Fruit fly (Drosophila melanogaster) whole organism, embryonic: ENCODE data around the gene CG4593.

Source experiments
- Adf1 ChIP-seq: fragments of 200-800 bp; sonication (Bioruptor generic); IDR thresholded peaks from 2 replicates; pipeline ENCODE4 v1.3.6; 2022; ENCODE audit warnings: missing biosample characterization, missing genetic modification characterization
- Atf3 ChIP-seq: fragments of 200-800 bp; sonication (Bioruptor generic); optimal IDR thresholded peaks from 3 replicates; lab custom pipeline; 2016; ENCODE audit warnings: missing biosample characterization, missing genetic modification characterization
- Atf6 ChIP-seq: fragments of 200-800 bp; sonication (Bioruptor generic); IDR thresholded peaks from 2 replicates; pipeline ENCODE4 v1.3.6; 2022; ENCODE audit warnings: missing biosample characterization, missing genetic modification characterization
- Blimp-1 ChIP-seq: fragments of 200-800 bp; sonication (Bioruptor generic); optimal IDR thresholded peaks from 3 replicates; lab custom pipeline; 2018; ENCODE audit warnings: missing biosample characterization, missing genetic modification characterization, mild to moderate bottlenecking, moderate library complexity, missing genetic modification reagents
- CG10267 ChIP-seq: fragments of 200-800 bp; sonication (Bioruptor generic); optimal IDR thresholded peaks from 2 replicates; lab custom pipeline; 2018; ENCODE audit warnings: missing biosample characterization, mild to moderate bottlenecking, missing genetic modification characterization, moderate library complexity
- CG11456 ChIP-seq: fragments of 200-800 bp; sonication (Bioruptor generic); IDR thresholded peaks from 3 replicates; pipeline ENCODE4 v1.3.6; 2022; ENCODE audit warnings: missing biosample characterization, missing genetic modification characterization
- CG11504 ChIP-seq: fragments of 200-800 bp; sonication (Bioruptor generic); optimal IDR thresholded peaks from 3 replicates; lab custom pipeline; 2019; ENCODE audit warnings: missing biosample characterization, mild to moderate bottlenecking, missing genetic modification characterization, moderate library complexity
- CG14965 ChIP-seq: fragments of 200-800 bp; sonication (Bioruptor generic); optimal IDR thresholded peaks from 2 replicates; lab custom pipeline; 2016; ENCODE audit warnings: missing biosample characterization, missing genetic modification characterization, borderline replicate concordance
- CG16813 ChIP-seq: fragments of 200-800 bp; sonication (Bioruptor generic); IDR thresholded peaks from 3 replicates; pipeline ENCODE4 v1.3.6; 2022; ENCODE audit warnings: missing biosample characterization, missing genetic modification characterization; ENCODE audit not compliant: partially characterized antibody
- CG18599 ChIP-seq: fragments of 200-800 bp; sonication (Bioruptor generic); optimal IDR thresholded peaks from 3 replicates; lab custom pipeline; 2017; ENCODE audit warnings: missing biosample characterization, missing genetic modification characterization, mild to moderate bottlenecking, moderate library complexity, missing genetic modification reagents
- CG18619 ChIP-seq: fragments of 200-800 bp; sonication (Bioruptor generic); optimal IDR thresholded peaks from 3 replicates; lab custom pipeline; 2017; ENCODE audit warnings: missing biosample characterization, mild to moderate bottlenecking, missing genetic modification characterization
- CG3065 ChIP-seq: fragments of 200-800 bp; sonication (Bioruptor generic); optimal IDR thresholded peaks from 2 replicates; lab custom pipeline; 2016; ENCODE audit warnings: missing biosample characterization, missing genetic modification characterization
- CG34422 ChIP-seq: fragments of 200-800 bp; sonication (Bioruptor generic); IDR thresholded peaks from 3 replicates; pipeline ENCODE4 v1.3.6; 2022; ENCODE audit warnings: missing biosample characterization, missing genetic modification characterization
- CG4404 ChIP-seq: fragments of 200-800 bp; sonication (Bioruptor generic); IDR thresholded peaks from 2 replicates; pipeline ENCODE4 v1.3.6; 2022; ENCODE audit warnings: missing biosample characterization, missing genetic modification characterization
- CG4424 ChIP-seq: fragments of 200-800 bp; sonication (Bioruptor generic); optimal IDR thresholded peaks from 3 replicates; lab custom pipeline; 2016; ENCODE audit warnings: missing biosample characterization, missing genetic modification characterization
- CG6791 ChIP-seq: fragments of 200-800 bp; sonication (Bioruptor generic); IDR thresholded peaks from 3 replicates; pipeline ENCODE4 v1.3.6; 2022; ENCODE audit warnings: missing biosample characterization, missing genetic modification characterization; ENCODE audit not compliant: partially characterized antibody
- CG8765 ChIP-seq: fragments of 200-800 bp; sonication (Bioruptor generic); IDR thresholded peaks from 2 replicates; pipeline ENCODE4 v1.3.6; 2022; ENCODE audit warnings: missing biosample characterization, missing genetic modification characterization
- Dad ChIP-seq: fragments of 200-800 bp; sonication (Bioruptor generic); optimal IDR thresholded peaks from 3 replicates; lab custom pipeline; 2016; ENCODE audit warnings: missing biosample characterization, missing genetic modification characterization
- Dbx ChIP-seq: fragments of 200-800 bp; sonication (Bioruptor generic); IDR thresholded peaks from 3 replicates; pipeline ENCODE4 v1.3.6; 2022; ENCODE audit warnings: missing biosample characterization, missing genetic modification characterization
- Deaf1 ChIP-seq: fragments of 200-800 bp; optimal IDR thresholded peaks from 3 replicates; lab custom pipeline; 2019; ENCODE audit warnings: missing biosample characterization, mild to moderate bottlenecking, missing genetic modification characterization, moderate library complexity
- Dfd ChIP-seq, 2 experiments: fragments of >200 bp; optimal IDR thresholded peaks; 2 replicates each; lab custom pipeline; 2017; ENCODE audit warnings: missing biosample characterization in 2 of 2, missing genetic modification characterization in 2 of 2
- Dll ChIP-seq: fragments of 200-800 bp; sonication (Bioruptor generic); IDR thresholded peaks from 4 replicates; pipeline ENCODE4 v1.3.6; 2022; ENCODE audit warnings: missing biosample characterization, missing genetic modification characterization; ENCODE audit not compliant: partially characterized antibody
- Dp ChIP-seq: fragments of 200-800 bp; sonication (Bioruptor generic); optimal IDR thresholded peaks from 2 replicates; lab custom pipeline; 2018; ENCODE audit warnings: missing biosample characterization, mild to moderate bottlenecking, missing genetic modification characterization, moderate library complexity
- Dref ChIP-seq: fragments of 200-800 bp; sonication (Bioruptor generic); IDR thresholded peaks from 2 replicates; pipeline ENCODE4 v1.3.6; 2022; ENCODE audit warnings: missing biosample characterization, missing genetic modification characterization
- H15 ChIP-seq: fragments of 200-800 bp; sonication (Bioruptor generic); IDR thresholded peaks from 3 replicates; pipeline ENCODE4 v1.3.6; 2022; ENCODE audit warnings: missing biosample characterization, missing genetic modification characterization
- H2.0 ChIP-seq: fragments of 200-800 bp; sonication (Bioruptor generic); IDR thresholded peaks from 2 replicates; pipeline ENCODE4 v1.3.6; 2022; ENCODE audit warnings: missing biosample characterization, missing genetic modification characterization
- HLH54F ChIP-seq: fragments of 200-800 bp; sonication (Bioruptor generic); optimal IDR thresholded peaks from 3 replicates; lab custom pipeline; 2016; ENCODE audit warnings: missing biosample characterization, missing genetic modification characterization
- Pdp1 ChIP-seq, 2 experiments: fragments of 200-800 bp; sonication (Bioruptor generic); optimal IDR thresholded peaks; 3 replicates each; lab custom pipeline; 2016; ENCODE audit warnings: missing biosample characterization in 2 of 2, missing genetic modification characterization in 2 of 2, mild to moderate bottlenecking in 1 of 2, moderate library complexity in 1 of 2
- Ravus ChIP-seq: fragments of 200-800 bp; sonication (Bioruptor generic); IDR thresholded peaks from 2 replicates; pipeline ENCODE4 v1.3.6; 2022; ENCODE audit warnings: missing biosample characterization, missing genetic modification characterization
- bigmax ChIP-seq: fragments of 200-800 bp; sonication (Bioruptor generic); optimal IDR thresholded peaks from 2 replicates; lab custom pipeline; 2018; ENCODE audit warnings: missing biosample characterization, mild to moderate bottlenecking, missing genetic modification characterization
- br ChIP-seq: fragments of >200 bp; optimal IDR thresholded peaks from 2 replicates; lab custom pipeline; 2017
- ci ChIP-seq: fragments of 200-800 bp; sonication (Bioruptor generic); IDR thresholded peaks from 3 replicates; pipeline ENCODE4 v1.3.6; 2022; ENCODE audit warnings: missing biosample characterization, missing genetic modification characterization
- crc ChIP-seq: fragments of 200-800 bp; sonication (Bioruptor generic); optimal IDR thresholded peaks from 2 replicates; lab custom pipeline; 2016; ENCODE audit warnings: missing biosample characterization, missing genetic modification characterization
- grn ChIP-seq: fragments of 200-800 bp; sonication (Bioruptor generic); optimal IDR thresholded peaks from 3 replicates; lab custom pipeline; 2017; ENCODE audit warnings: missing biosample characterization, missing genetic modification characterization
- klu ChIP-seq: fragments of 200-800 bp; sonication (Bioruptor generic); IDR thresholded peaks from 2 replicates; pipeline ENCODE4 v1.3.6; 2022; ENCODE audit warnings: missing biosample characterization, missing genetic modification characterization
- lmd ChIP-seq: fragments of 200-800 bp; sonication (Bioruptor generic); IDR thresholded peaks from 2 replicates; pipeline ENCODE4 v1.3.6; 2022; ENCODE audit warnings: missing biosample characterization, missing genetic modification characterization
- maf-S ChIP-seq: fragments of 200-800 bp; sonication (Bioruptor generic); optimal IDR thresholded peaks from 2 replicates; lab custom pipeline; 2016; ENCODE audit warnings: missing biosample characterization, missing genetic modification characterization
- p53 ChIP-seq: fragments of 200-800 bp; sonication (Bioruptor generic); optimal IDR thresholded peaks from 2 replicates; lab custom pipeline; 2016; ENCODE audit warnings: missing biosample characterization, missing genetic modification characterization
- prd ChIP-seq, 3 experiments: fragments of >200 bp in 2 of 3; fragments of 200-800 bp in 1 of 3; sonication (Bioruptor generic) in 1 of 3; optimal IDR thresholded peaks in 2 of 3; IDR thresholded peaks in 1 of 3; 2 replicates in 2 of 3; 3 replicates in 1 of 3; pipeline versions ENCODE4 v1.3.6 to Lab custom; 2017 to 2022; ENCODE audit warnings: missing biosample characterization in 1 of 3, missing genetic modification characterization in 1 of 3
- repo ChIP-seq: fragments of 200-800 bp; sonication (Bioruptor generic); optimal IDR thresholded peaks from 2 replicates; lab custom pipeline; 2016; ENCODE audit warnings: missing biosample characterization, missing genetic modification characterization
- ro ChIP-seq: fragments of 200-800 bp; sonication (Bioruptor generic); IDR thresholded peaks from 2 replicates; pipeline ENCODE4 v1.3.6; 2022; ENCODE audit warnings: missing biosample characterization, missing genetic modification characterization
- schlank ChIP-seq: fragments of 200-800 bp; sonication (Bioruptor generic); optimal IDR thresholded peaks from 2 replicates; lab custom pipeline; 2018; ENCODE audit warnings: missing biosample characterization, mild to moderate bottlenecking, missing genetic modification characterization
- scrt ChIP-seq: fragments of 200-800 bp; sonication (Bioruptor generic); optimal IDR thresholded peaks from 2 replicates; lab custom pipeline; 2018; ENCODE audit warnings: missing biosample characterization, mild to moderate bottlenecking, missing genetic modification characterization, moderate library complexity
- slou ChIP-seq: fragments of 200-800 bp; sonication (Bioruptor generic); optimal IDR thresholded peaks from 3 replicates; lab custom pipeline; 2016; ENCODE audit warnings: missing biosample characterization, missing genetic modification characterization
- slp2 ChIP-seq: fragments of 200-800 bp; sonication (Bioruptor generic); optimal IDR thresholded peaks from 2 replicates; lab custom pipeline; 2016; ENCODE audit warnings: missing biosample characterization, missing genetic modification characterization
- sqz ChIP-seq: fragments of 200-800 bp; sonication (Bioruptor generic); optimal IDR thresholded peaks from 3 replicates; lab custom pipeline; 2018; ENCODE audit warnings: missing biosample characterization, mild to moderate bottlenecking, missing genetic modification characterization
- sug ChIP-seq: fragments of 200-800 bp; optimal IDR thresholded peaks from 2 replicates; lab custom pipeline; 2019; ENCODE audit warnings: missing biosample characterization, mild to moderate bottlenecking, missing genetic modification characterization, moderate library complexity
- tup ChIP-seq: fragments of 200-800 bp; sonication (Bioruptor generic); optimal IDR thresholded peaks from 2 replicates; lab custom pipeline; 2016; ENCODE audit warnings: missing biosample characterization, mild to moderate bottlenecking, missing genetic modification characterization, moderate library complexity
- unc-4 ChIP-seq: fragments of 200-800 bp; sonication (Bioruptor generic); IDR thresholded peaks from 2 replicates; pipeline ENCODE4 v1.3.6; 2022; ENCODE audit warnings: missing biosample characterization, missing genetic modification characterization; ENCODE audit not compliant: partially characterized antibody
- zen ChIP-seq: fragments of 200-800 bp; sonication (Bioruptor generic); optimal IDR thresholded peaks from 3 replicates; lab custom pipeline; 2018; ENCODE audit warnings: missing biosample characterization, mild to moderate bottlenecking, missing genetic modification characterization, moderate library complexity
- zfh2 ChIP-seq: fragments of 200-800 bp; sonication (Bioruptor generic); optimal IDR thresholded peaks from 2 replicates; lab custom pipeline; 2016; ENCODE audit warnings: missing biosample characterization, missing genetic modification characterization

The CG4593 gene

DNA sequence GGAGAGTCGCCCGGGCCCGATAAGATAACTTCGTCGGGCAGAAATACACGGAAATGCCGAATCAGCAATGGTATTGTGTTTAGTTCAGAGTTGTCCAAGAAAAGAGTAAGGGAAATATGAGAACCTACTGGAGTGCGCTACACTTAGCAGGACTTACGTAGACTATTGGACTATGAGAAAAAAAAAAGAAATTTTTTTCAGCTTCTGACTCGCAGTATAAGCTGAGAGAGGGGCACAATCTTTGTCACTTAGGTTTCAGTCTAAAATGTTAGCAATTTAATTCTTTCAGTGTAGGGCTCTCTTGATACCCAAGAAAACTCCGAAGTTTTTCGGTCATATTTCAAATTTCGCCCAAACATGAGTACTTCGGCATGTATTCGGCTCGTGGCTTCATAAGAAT, 19.9 kb upstream of the CG4593 start (continued):
- TF ChIP-seq sug (tag; lab: Kevin White, UChicago) (no peak), CG4424 (GFP tag; lab: Kevin White, UChicago) (peak; percentile 75), Pdp1 (GFP tag; optimal IDR thresholded peaks at IDR 0.05; lab: Kevin White, UChicago) (peak; percentile 10 to 64), grn (GFP tag; lab: Kevin White, UChicago) (no peak), p53 (GFP tag; lab: Kevin White, UChicago) (no peak), ci (peak; percentile 86), Blimp-1 (GFP tag; lab: Kevin White, UChicago) (peak; percentile 63), Dbx (GFP tag; lab: Robert Waterston, UW) (peak; percentile 79), Atf3 (GFP tag; lab: Kevin White, UChicago) (peak; percentile 23), Atf6 (GFP tag; lab: Robert Waterston, UW) (peak; percentile 86), HLH54F (GFP tag; lab: Kevin White, UChicago) (peak; percentile 67), CG11456 (GFP tag; lab: Robert Waterston, UW) (peak; percentile 81; the same call in 2 of the 3 replicates), bigmax (GFP tag; lab: Kevin White, UChicago) (no peak), ro (GFP tag; lab: Robert Waterston, UW) (peak; percentile 35; the same call in 1 of the 2 replicates), repo (GFP tag; lab: Kevin White, UChicago) (peak; percentile 52), br (no peak), Dad (no peak), prd (optimal IDR thresholded peaks at IDR 0.05; lab: Kevin White, UChicago) (no peak), prd (GFP tag; IDR thresholded peaks at IDR 0.05; lab: Robert Waterston, UW) (peak; percentile 90), CG34422 (GFP tag; lab: Robert Waterston, UW) (peak; percentile 86), Ravus (GFP tag; lab: Robert Waterston, UW) (peak; percentile 52), CG18599 (GFP tag; lab: Kevin White, UChicago) (peak; percentile 81), H15 (peak; percentile 83), maf-S (GFP tag; lab: Kevin White, UChicago) (peak; percentile 72), zen (tag; lab: Kevin White, UChicago) (peak; percentile 56), slp2 (GFP tag; lab: Kevin White, UChicago) (peak; percentile 53), scrt (GFP tag; lab: Kevin White, UChicago) (peak; percentile 55), unc-4 (no peak), CG8765 (GFP tag; lab: Robert Waterston, UW) (no peak), Dref (GFP tag; lab: Robert Waterston, UW) (no peak), Deaf1 (tag; lab: Kevin White, UChicago) (no peak), CG11504 (tag; lab: Kevin White, UChicago) (peak; percentile 74), slou (GFP tag; lab: Kevin White, UChicago) (no peak), crc (GFP tag; lab: Kevin White, UChicago) (peak; percentile 48), CG16813 (no peak), H2.0 (GFP tag; lab: Robert Waterston, UW) (peak; percentile 63), CG4404 (GFP tag; lab: Robert Waterston, UW) (peak; percentile 47), lmd (GFP tag; lab: Robert Waterston, UW) (peak; percentile 85), CG10267 (peak; percentile 48), sqz (GFP tag; lab: Kevin White, UChicago) (peak; percentile 4), Dll (GFP tag; lab: Robert Waterston, UW) (no peak), Dp (no peak), CG6791 (GFP tag; lab: Robert Waterston, UW) (no peak), CG3065 (GFP tag; lab: Kevin White, UChicago) (no peak), tup (peak; percentile 0), CG14965 (GFP tag; lab: Kevin White, UChicago) (no peak), Dfd (GFP tag; optimal IDR thresholded peaks at IDR 0.05; lab: Kevin White, UChicago) (no peak), zfh2 (GFP tag; lab: Kevin White, UChicago) (peak; percentile 66), schlank (tag; lab: Kevin White, UChicago) (peak; percentile 30), Adf1 (GFP tag; lab: Robert Waterston, UW) (peak; percentile 31; the same call in 1 of the 2 replicates), CG18619 (GFP tag; lab: Kevin White, UChicago) (peak; percentile 73), klu (GFP tag; lab: Robert Waterston, UW) (peak; percentile 34; the same call in 1 of the 2 replicates)
